Worm (Caenorhabditis elegans) whole organism, L4/young adult: ENCODE results near the gene Y4C6B.3.
A peak's percentile ranks its signal among the peaks of the same experiment; 100 is the strongest.

Experiments used
- W03F9.2 ChIP-seq: fragments of 150-350 bp; optimal IDR thresholded peaks from 2 replicates; lab custom pipeline; 2014; ENCODE audit warnings: missing biosample characterization, missing genetic modification characterization
- dao-5 ChIP-seq: sonication (generic microtip); optimal IDR thresholded peaks from 2 replicates; lab custom pipeline; 2016; ENCODE audit warnings: missing genotype, missing genetic modification characterization, moderate library complexity, missing compliant biosample characterization
- him-1 ChIP-seq: sonication (generic microtip); optimal IDR thresholded peaks from 2 replicates; lab custom pipeline; 2016; ENCODE audit warnings: missing genotype, missing genetic modification reagents, missing genetic modification characterization, missing compliant biosample characterization

DNA sequence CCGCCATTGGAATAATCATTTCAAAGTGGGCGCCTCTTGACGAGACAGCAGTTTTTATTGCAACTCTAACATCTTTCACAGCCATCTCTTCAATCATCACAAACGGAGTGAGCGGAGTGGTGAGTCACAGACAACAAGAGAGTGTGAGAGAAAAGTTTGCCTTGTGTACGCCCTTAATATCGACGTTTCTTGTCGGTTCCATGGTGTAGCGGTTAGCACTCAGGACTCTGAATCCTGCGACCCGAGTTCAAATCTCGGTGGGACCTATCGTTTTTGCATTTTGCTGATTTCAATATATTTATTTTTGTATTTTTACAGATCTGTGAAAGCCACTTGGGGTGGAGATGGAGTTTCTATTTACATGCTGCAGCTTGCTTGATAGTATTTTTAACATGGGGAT is 2.2 kb downstream of the Y4C6B.3 start:
- peak; percentile 22 for TF ChIP-seq dao-5 (tag; lab: Kevin White, UChicago)
- TF ChIP-seq him-1 (tag; lab: Kevin White, UChicago): no peak
- no peak for TF ChIP-seq W03F9.2 (tag; lab: Kevin White, UChicago)
